Fruit fly (Drosophila melanogaster) Kc167 (cell line): ENCODE measurements around the gene CG17267.

Experiments
- Myc ChIP-seq: fragments of >200 bp; optimal IDR thresholded peaks from 2 replicates; lab custom pipeline; 2017; ENCODE audit warnings: missing external identifiers
- Sin3A ChIP-seq: fragments of >200 bp; optimal IDR thresholded peaks from 2 replicates; lab custom pipeline; 2018; ENCODE audit warnings: missing external identifiers
- psq ChIP-seq: fragments of >200 bp; optimal IDR thresholded peaks from 2 replicates; lab custom pipeline; 2017; ENCODE audit warnings: missing external identifiers

dm6 chr3R:20782104-20782654 is 43.3 kb upstream of the CG17267 start:
- no peak for TF ChIP-seq Sin3A (lab: Kevin White, UChicago)
- TF ChIP-seq psq (lab: Kevin White, UChicago), result no peak
- TF ChIP-seq Myc (lab: Kevin White, UChicago), result no peak
